Worm (Caenorhabditis elegans): ENCODE measurements around the gene F55B11.4.
A peak's percentile ranks its signal among the peaks of the same experiment; 100 is the strongest.

Gene F55B11.4

DNA sequence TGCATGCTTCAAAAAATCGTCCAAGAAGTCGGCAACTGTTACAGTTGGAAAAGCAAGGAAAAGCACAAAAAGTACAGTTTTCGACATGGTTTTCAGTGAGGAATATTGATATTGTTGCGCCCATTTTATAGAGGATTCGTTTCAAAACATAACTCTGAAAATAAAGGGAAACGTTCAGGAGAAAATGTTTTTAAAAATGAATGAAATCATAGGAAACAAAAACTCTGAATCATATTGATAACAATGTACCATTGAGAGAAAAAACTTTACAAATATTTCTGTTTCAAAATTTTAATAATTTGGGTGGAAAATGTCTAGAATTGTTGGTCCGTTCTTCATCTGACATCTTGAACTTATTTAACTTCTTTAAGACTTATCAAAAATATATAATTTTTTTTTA lies 7.5 kb downstream of the F55B11.4 start, which contains the start of gene F55B11.2 (continued):
- TF ChIP-seq dpl-1 (GFP tag; optimal IDR thresholded peaks at IDR 0.05) (no peak), ceh-40 (GFP tag; IDR thresholded peaks at IDR 0.05) (no peak), nhr-90 (tag; optimal IDR thresholded peaks at IDR 0.05) (no peak), lin-54 (GFP tag; optimal IDR thresholded peaks at IDR 0.05) (no peak), B0035.1 (tag; optimal IDR thresholded peaks at IDR 0.05) (no peak)

DNA sequence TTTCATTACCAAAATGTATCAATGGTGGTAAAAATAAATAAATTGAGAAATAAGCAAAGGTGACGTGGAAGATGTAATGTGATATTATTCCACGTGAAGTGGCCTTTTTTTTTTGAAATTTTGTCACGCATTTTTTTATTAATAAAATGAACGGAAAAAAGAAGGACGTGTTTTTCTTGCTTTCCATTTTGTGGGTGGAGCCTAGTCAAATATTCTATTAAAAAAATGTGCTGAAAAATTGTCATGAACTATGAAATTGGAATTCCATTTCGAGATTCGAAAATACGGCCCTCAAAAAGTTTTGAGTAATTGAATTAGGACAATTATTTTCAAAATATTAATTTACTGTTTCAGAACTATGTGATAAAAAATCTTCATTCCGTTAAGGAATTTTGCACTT lies 8.8 kb downstream of the F55B11.4 start, which contains the start of gene F55B11.7:
F55B11.7 (minus strand) TSS at position 101 of the 400 bp plus-strand sequence.
- no peak for TF ChIP-seq athp-1 (tag; optimal IDR thresholded peaks at IDR 0.05)
- TF ChIP-seq rcor-1 (GFP tag; IDR thresholded peaks at IDR 0.05), result no peak
- no peak for TF ChIP-seq zim-3 (tag; optimal IDR thresholded peaks at IDR 0.05)
- no peak for TF ChIP-seq madf-6 (GFP tag; IDR thresholded peaks at IDR 0.05)
- TF ChIP-seq snpc-4 (GFP tag; optimal IDR thresholded peaks at IDR 0.05), result no peak
- peak in 1 of 4 experiments; percentile 0 for TF ChIP-seq snpc-4 (tag; optimal IDR thresholded peaks at IDR 0.05)
- TF ChIP-seq mel-28 (tag; optimal IDR thresholded peaks at IDR 0.05; ENCODE audit: borderline replicate concordance), result no peak

DNA sequence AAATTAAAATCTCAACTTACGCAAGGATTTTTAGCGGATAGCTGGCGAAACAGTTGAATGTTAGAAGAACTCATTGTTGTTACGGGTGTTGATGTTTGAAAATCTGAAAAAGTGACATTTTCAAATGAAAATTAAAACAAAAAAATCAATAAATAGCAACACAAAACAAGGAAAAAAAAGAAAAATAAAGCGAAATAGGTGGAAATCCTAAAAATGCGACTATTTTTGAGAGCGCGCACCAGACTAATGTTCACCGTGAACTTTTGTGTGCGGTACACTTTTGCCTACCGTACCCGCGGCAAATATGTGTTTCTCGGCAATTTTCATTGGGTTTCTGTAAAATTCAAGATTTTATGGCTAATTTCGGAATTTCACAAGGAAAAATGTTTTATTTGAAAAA lies 13.6 kb downstream of the F55B11.4 start, which contains the start of gene F55B11.6:
F55B11.6 (minus strand) TSS at position 101 of the 400 bp plus-strand sequence.
- TF ChIP-seq lin-26 (GFP tag; IDR thresholded peaks at IDR 0.05) (no peak), pha-4 (tag; optimal IDR thresholded peaks at IDR 0.05) (no peak), B0336.3 (GFP tag; IDR thresholded peaks at IDR 0.05) (no peak), madf-10 (tag; optimal IDR thresholded peaks at IDR 0.05) (no peak), lin-40 (tag; optimal IDR thresholded peaks at IDR 0.05) (no peak), egl-18 (GFP tag; IDR thresholded peaks at IDR 0.05) (no peak), sptf-2 (GFP tag; optimal IDR thresholded peaks at IDR 0.05) (no peak)

DNA sequence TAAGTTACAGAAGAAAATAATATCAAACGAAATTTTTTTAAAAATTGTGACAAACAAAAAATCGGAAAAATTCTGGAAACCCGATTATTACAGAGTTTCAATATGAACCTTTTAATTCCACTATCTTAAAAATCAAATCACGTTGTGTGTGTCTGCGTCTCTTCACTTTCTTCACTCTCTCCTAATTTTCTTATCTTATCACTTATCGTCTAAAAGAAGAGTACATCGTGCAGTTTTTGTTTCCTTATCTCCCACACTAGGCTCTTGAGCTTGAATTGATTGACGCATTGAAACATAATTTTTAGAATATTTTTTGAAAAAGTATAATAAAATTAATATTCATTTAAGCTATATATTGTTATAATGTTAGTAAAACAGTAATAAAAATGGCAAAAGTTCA lies 16.5 kb downstream of the F55B11.4 start:
- no peak for TF ChIP-seq rpc-1 (optimal IDR thresholded peaks at IDR 0.05)
- no peak for TF ChIP-seq rpc-1 (tag; optimal IDR thresholded peaks at IDR 0.05)
- TF ChIP-seq B0261.1 (tag; optimal IDR thresholded peaks at IDR 0.05), result no peak
- TF ChIP-seq madf-10 (tag; optimal IDR thresholded peaks at IDR 0.05), result peak; percentile 28
- TF ChIP-seq F22D6.2 (tag; optimal IDR thresholded peaks at IDR 0.05), result no peak
- TF ChIP-seq ets-4 (GFP tag; optimal IDR thresholded peaks at IDR 0.05), result no peak
- no peak for TF ChIP-seq dox-1 (GFP tag; IDR thresholded peaks at IDR 0.05)
- no peak for TF ChIP-seq zim-3 (tag; optimal IDR thresholded peaks at IDR 0.05)
- peak; percentile 6 for TF ChIP-seq ztf-22 (GFP tag; optimal IDR thresholded peaks at IDR 0.05)
- TF ChIP-seq F49E8.2 (tag; optimal IDR thresholded peaks at IDR 0.05; ENCODE audit: insufficient read depth), result no peak
- no peak for TF ChIP-seq nhr-179 (tag; optimal IDR thresholded peaks at IDR 0.05)
- no peak for TF ChIP-seq ztf-6 (GFP tag; IDR thresholded peaks at IDR 0.05)
- TF ChIP-seq hrde-1 (tag; optimal IDR thresholded peaks at IDR 0.05; ENCODE audit: borderline replicate concordance), result no peak
- peak; percentile 34 for TF ChIP-seq lin-40 (tag; optimal IDR thresholded peaks at IDR 0.05)
- TF ChIP-seq tbp1 (GFP tag; optimal IDR thresholded peaks at IDR 0.05), result peak; percentile 27
- TF ChIP-seq attf-5 (GFP tag; optimal IDR thresholded peaks at IDR 0.05), result no peak
- peak; percentile 2 for TF ChIP-seq tlf-1 (GFP tag; optimal IDR thresholded peaks at IDR 0.05)
- TF ChIP-seq let-607 (tag; optimal IDR thresholded peaks at IDR 0.05), result peak in 1 of 2 experiments; percentile 61
- TF ChIP-seq nhr-80 (tag; optimal IDR thresholded peaks at IDR 0.05), result peak; percentile 86
- no peak for TF ChIP-seq dpl-1 (GFP tag; optimal IDR thresholded peaks at IDR 0.05)
- no peak for TF ChIP-seq F33H1.4 (GFP tag; IDR thresholded peaks at IDR 0.05)
- no peak for TF ChIP-seq lin-35 (GFP tag; optimal IDR thresholded peaks at IDR 0.05)
- peak; percentile 14 for TF ChIP-seq atf-7 (tag; optimal IDR thresholded peaks at IDR 0.05)
- TF ChIP-seq lin-54 (GFP tag; optimal IDR thresholded peaks at IDR 0.05), result peak; percentile 8
- TF ChIP-seq ceh-79 (tag; optimal IDR thresholded peaks at IDR 0.05), result no peak
- no peak for TF ChIP-seq athp-1 (tag; optimal IDR thresholded peaks at IDR 0.05)
- TF ChIP-seq hmg-1.2 (GFP tag; IDR thresholded peaks at IDR 0.05), result peak; percentile 90

Data from whole organism, young adult.